Fruit fly (Drosophila melanogaster) whole organism, embryonic: ENCODE data around the gene Jhbp2.

ENCODE experiments used
- Atf-2 ChIP-seq: fragments of 200-800 bp; sonication (Bioruptor generic); optimal IDR thresholded peaks from 2 replicates; lab custom pipeline; 2016; ENCODE audit warnings: missing biosample characterization, missing genetic modification characterization
- Atf3 ChIP-seq: fragments of 200-800 bp; sonication (Bioruptor generic); optimal IDR thresholded peaks from 3 replicates; lab custom pipeline; 2016; ENCODE audit warnings: missing biosample characterization, missing genetic modification characterization
- Awh ChIP-seq: fragments of 200-800 bp; sonication (Bioruptor generic); IDR thresholded peaks from 2 replicates; pipeline ENCODE4, ENCODE4 v1.3.6; 2022; ENCODE audit warnings: missing biosample characterization, missing genetic modification characterization
- CG11456 ChIP-seq: fragments of 200-800 bp; sonication (Bioruptor generic); IDR thresholded peaks from 3 replicates; pipeline ENCODE4 v1.3.6; 2022; ENCODE audit warnings: missing biosample characterization, missing genetic modification characterization
- CG11504 ChIP-seq: fragments of 200-800 bp; sonication (Bioruptor generic); optimal IDR thresholded peaks from 3 replicates; lab custom pipeline; 2019; ENCODE audit warnings: missing biosample characterization, mild to moderate bottlenecking, missing genetic modification characterization, moderate library complexity
- CG11723 ChIP-seq: fragments of 200-800 bp; sonication (Bioruptor generic); optimal IDR thresholded peaks from 2 replicates; lab custom pipeline; 2017; ENCODE audit warnings: missing biosample characterization, mild to moderate bottlenecking, missing genetic modification characterization
- CG12071 ChIP-seq: fragments of 200-800 bp; sonication (Bioruptor generic); optimal IDR thresholded peaks from 3 replicates; lab custom pipeline; 2018; ENCODE audit warnings: missing biosample characterization, mild to moderate bottlenecking, missing genetic modification characterization
- CG12219 ChIP-seq: fragments of 200-800 bp; sonication (Bioruptor generic); optimal IDR thresholded peaks from 3 replicates; lab custom pipeline; 2018; ENCODE audit warnings: missing biosample characterization, mild to moderate bottlenecking, missing genetic modification characterization
- CG1233 ChIP-seq: fragments of 200-800 bp; sonication (Bioruptor generic); optimal IDR thresholded peaks from 4 replicates; lab custom pipeline; 2018; ENCODE audit warnings: missing biosample characterization, mild to moderate bottlenecking, missing genetic modification characterization
- CG13287 ChIP-seq: fragments of 200-800 bp; sonication (Bioruptor generic); IDR thresholded peaks from 2 replicates; pipeline ENCODE4 v1.3.6; 2022; ENCODE audit warnings: missing biosample characterization, missing genetic modification characterization; ENCODE audit not compliant: partially characterized antibody
- CG13894 ChIP-seq: fragments of 200-800 bp; sonication (Bioruptor generic); optimal IDR thresholded peaks from 3 replicates; lab custom pipeline; 2018; ENCODE audit warnings: missing biosample characterization, mild to moderate bottlenecking, missing genetic modification characterization, moderate library complexity
- CG14441 ChIP-seq: fragments of 200-800 bp; sonication (Bioruptor generic); IDR thresholded peaks from 2 replicates; pipeline ENCODE4 v1.3.6; 2022; ENCODE audit warnings: missing biosample characterization, missing genetic modification characterization
- CG14965 ChIP-seq: fragments of 200-800 bp; sonication (Bioruptor generic); optimal IDR thresholded peaks from 2 replicates; lab custom pipeline; 2016; ENCODE audit warnings: missing biosample characterization, missing genetic modification characterization, borderline replicate concordance
- CG15011 ChIP-seq: fragments of 200-800 bp; sonication (Bioruptor generic); optimal IDR thresholded peaks from 3 replicates; lab custom pipeline; 2018; ENCODE audit warnings: missing biosample characterization, mild to moderate bottlenecking, missing genetic modification characterization
- CG15479 ChIP-seq: fragments of 200-800 bp; sonication (Bioruptor generic); optimal IDR thresholded peaks from 3 replicates; lab custom pipeline; 2019; ENCODE audit warnings: missing biosample characterization, mild to moderate bottlenecking, missing genetic modification characterization, moderate library complexity
- CG18599 ChIP-seq: fragments of 200-800 bp; sonication (Bioruptor generic); optimal IDR thresholded peaks from 3 replicates; lab custom pipeline; 2017; ENCODE audit warnings: missing biosample characterization, missing genetic modification characterization, mild to moderate bottlenecking, moderate library complexity, missing genetic modification reagents
- CG18764 ChIP-seq: fragments of 200-800 bp; sonication (Bioruptor generic); optimal IDR thresholded peaks from 3 replicates; lab custom pipeline; 2016; ENCODE audit warnings: missing biosample characterization, missing genetic modification characterization
- CG2678 ChIP-seq: fragments of 200-800 bp; sonication (Bioruptor generic); optimal IDR thresholded peaks from 3 replicates; lab custom pipeline; 2019; ENCODE audit warnings: missing biosample characterization, mild to moderate bottlenecking, missing genetic modification characterization, moderate library complexity
- CG4328 ChIP-seq: fragments of 200-800 bp; sonication (Bioruptor generic); optimal IDR thresholded peaks from 3 replicates; lab custom pipeline; 2017; ENCODE audit warnings: missing biosample characterization, missing genetic modification reagents, missing genetic modification characterization
- CG6854 ChIP-seq: fragments of 200-800 bp; sonication (Bioruptor generic); optimal IDR thresholded peaks from 3 replicates; lab custom pipeline; 2017; ENCODE audit warnings: missing biosample characterization, mild to moderate bottlenecking, missing genetic modification characterization
- CG7745 ChIP-seq: fragments of 200-800 bp; sonication (Bioruptor generic); optimal IDR thresholded peaks from 2 replicates; lab custom pipeline; 2018; ENCODE audit warnings: missing biosample characterization, mild to moderate bottlenecking, missing genetic modification characterization, moderate library complexity
- CG8478 ChIP-seq: fragments of >200 bp; optimal IDR thresholded peaks from 2 replicates; lab custom pipeline; 2018
- CG9215 ChIP-seq: fragments of 200-800 bp; sonication (Bioruptor generic); IDR thresholded peaks from 2 replicates; pipeline ENCODE4 v1.3.6; 2022; ENCODE audit warnings: missing biosample characterization, missing genetic modification characterization
- CG9817 ChIP-seq: fragments of 200-800 bp; sonication (Bioruptor generic); optimal IDR thresholded peaks from 2 replicates; lab custom pipeline; 2018; ENCODE audit warnings: missing biosample characterization, mild to moderate bottlenecking, missing genetic modification characterization, moderate library complexity
- CoRest ChIP-seq: fragments of 200-800 bp; sonication (Bioruptor generic); optimal IDR thresholded peaks from 3 replicates; lab custom pipeline; 2018; ENCODE audit warnings: missing biosample characterization, mild to moderate bottlenecking, missing genetic modification characterization, moderate library complexity
- Deaf1 ChIP-seq: fragments of 200-800 bp; optimal IDR thresholded peaks from 3 replicates; lab custom pipeline; 2019; ENCODE audit warnings: missing biosample characterization, mild to moderate bottlenecking, missing genetic modification characterization, moderate library complexity
- Dref ChIP-seq: fragments of 200-800 bp; sonication (Bioruptor generic); IDR thresholded peaks from 2 replicates; pipeline ENCODE4 v1.3.6; 2022; ENCODE audit warnings: missing biosample characterization, missing genetic modification characterization
- HLH54F ChIP-seq: fragments of 200-800 bp; sonication (Bioruptor generic); optimal IDR thresholded peaks from 3 replicates; lab custom pipeline; 2016; ENCODE audit warnings: missing biosample characterization, missing genetic modification characterization
- Jarid2 ChIP-seq: fragments of 200-800 bp; sonication (Bioruptor generic); optimal IDR thresholded peaks from 3 replicates; lab custom pipeline; 2017; ENCODE audit warnings: mild to moderate bottlenecking, missing biosample characterization, missing genetic modification reagents, missing genetic modification characterization
- Mad ChIP-seq: fragments of 200-800 bp; sonication (Bioruptor generic); optimal IDR thresholded peaks from 2 replicates; lab custom pipeline; 2016; ENCODE audit warnings: missing biosample characterization, missing genetic modification characterization
- Med ChIP-seq: fragments of 200-800 bp; sonication (Bioruptor generic); peaks from one replicate; lab custom pipeline; 2016; ENCODE audit warnings: missing biosample characterization, missing genetic modification characterization, mild to moderate bottlenecking, inconsistent platforms, moderate library complexity
- NFAT ChIP-seq: fragments of 200-800 bp; sonication (Bioruptor generic); IDR thresholded peaks from 2 replicates; pipeline ENCODE4 v1.3.6; 2022; ENCODE audit warnings: missing biosample characterization, missing genetic modification characterization
- Ptx1 ChIP-seq: fragments of 200-800 bp; sonication (Bioruptor generic); IDR thresholded peaks from 2 replicates; pipeline ENCODE4 v1.3.6; 2022; ENCODE audit warnings: missing biosample characterization, missing genetic modification characterization
- Sry-β ChIP-seq: fragments of 200-800 bp; sonication (Bioruptor generic); optimal IDR thresholded peaks from 2 replicates; lab custom pipeline; 2018; ENCODE audit warnings: missing biosample characterization, mild to moderate bottlenecking, missing genetic modification characterization, moderate library complexity
- bowl ChIP-seq: fragments of 200-800 bp; sonication (Bioruptor generic); IDR thresholded peaks from 2 replicates; pipeline ENCODE4 v1.3.6; 2022; ENCODE audit warnings: missing biosample characterization, missing genetic modification characterization
- crol ChIP-seq: fragments of 200-800 bp; sonication (Bioruptor generic); IDR thresholded peaks from 2 replicates; pipeline ENCODE4 v1.3.6; 2022; ENCODE audit warnings: missing biosample characterization, missing genetic modification characterization
- cwo ChIP-seq: fragments of 200-800 bp; sonication (Bioruptor generic); optimal IDR thresholded peaks from 3 replicates; lab custom pipeline; 2017; ENCODE audit warnings: missing biosample characterization, missing genetic modification characterization, mild to moderate bottlenecking, moderate library complexity, missing genetic modification reagents
- gcm2 ChIP-seq: fragments of 200-800 bp; sonication (Bioruptor generic); optimal IDR thresholded peaks from 2 replicates; lab custom pipeline; 2016; ENCODE audit warnings: missing biosample characterization, missing genetic modification characterization
- gfzf ChIP-seq: fragments of 200-800 bp; sonication (Bioruptor generic); optimal IDR thresholded peaks from 2 replicates; lab custom pipeline; 2016; ENCODE audit warnings: missing biosample characterization, mild to moderate bottlenecking, missing genetic modification characterization, moderate library complexity
- kah ChIP-seq: fragments of 200-800 bp; sonication (Bioruptor generic); optimal IDR thresholded peaks from 2 replicates; lab custom pipeline; 2018; ENCODE audit warnings: missing biosample characterization, mild to moderate bottlenecking, missing genetic modification characterization
- nau ChIP-seq: fragments of 200-800 bp; sonication (Bioruptor generic); optimal IDR thresholded peaks from 3 replicates; lab custom pipeline; 2017; ENCODE audit warnings: missing biosample characterization, mild to moderate bottlenecking, missing genetic modification characterization, missing genetic modification reagents
- nmo ChIP-seq: fragments of 200-800 bp; sonication (Bioruptor generic); optimal IDR thresholded peaks from 2 replicates; lab custom pipeline; 2018; ENCODE audit warnings: missing biosample characterization, mild to moderate bottlenecking, missing genetic modification characterization, moderate library complexity
- oc ChIP-seq: fragments of 200-800 bp; sonication (Bioruptor generic); optimal IDR thresholded peaks from 2 replicates; lab custom pipeline; 2018; ENCODE audit warnings: missing biosample characterization, mild to moderate bottlenecking, missing genetic modification characterization, moderate library complexity
- sd ChIP-seq: fragments of 200-800 bp; sonication (Bioruptor generic); optimal IDR thresholded peaks from 3 replicates; lab custom pipeline; 2018; ENCODE audit warnings: missing biosample characterization, mild to moderate bottlenecking, missing genetic modification characterization, moderate library complexity
- sqz ChIP-seq: fragments of 200-800 bp; sonication (Bioruptor generic); optimal IDR thresholded peaks from 3 replicates; lab custom pipeline; 2018; ENCODE audit warnings: missing biosample characterization, mild to moderate bottlenecking, missing genetic modification characterization
- stwl ChIP-seq: fragments of 200-800 bp; sonication (Bioruptor generic); optimal IDR thresholded peaks from 3 replicates; lab custom pipeline; 2018; ENCODE audit warnings: missing biosample characterization, mild to moderate bottlenecking, missing genetic modification characterization, moderate library complexity
- ttk ChIP-seq: fragments of 200-800 bp; sonication (Bioruptor generic); IDR thresholded peaks from 2 replicates; pipeline ENCODE4 v2.1.2; 2022; ENCODE audit warnings: missing biosample characterization, missing genetic modification characterization
- tup ChIP-seq: fragments of 200-800 bp; sonication (Bioruptor generic); optimal IDR thresholded peaks from 2 replicates; lab custom pipeline; 2016; ENCODE audit warnings: missing biosample characterization, mild to moderate bottlenecking, missing genetic modification characterization, moderate library complexity
- unc-4 ChIP-seq: fragments of 200-800 bp; sonication (Bioruptor generic); IDR thresholded peaks from 2 replicates; pipeline ENCODE4 v1.3.6; 2022; ENCODE audit warnings: missing biosample characterization, missing genetic modification characterization; ENCODE audit not compliant: partially characterized antibody
- usp ChIP-seq: fragments of >200 bp; optimal IDR thresholded peaks from 2 replicates; lab custom pipeline; 2017; ENCODE audit warnings: missing biosample characterization, missing genetic modification characterization

Gene Jhbp2

DNA sequence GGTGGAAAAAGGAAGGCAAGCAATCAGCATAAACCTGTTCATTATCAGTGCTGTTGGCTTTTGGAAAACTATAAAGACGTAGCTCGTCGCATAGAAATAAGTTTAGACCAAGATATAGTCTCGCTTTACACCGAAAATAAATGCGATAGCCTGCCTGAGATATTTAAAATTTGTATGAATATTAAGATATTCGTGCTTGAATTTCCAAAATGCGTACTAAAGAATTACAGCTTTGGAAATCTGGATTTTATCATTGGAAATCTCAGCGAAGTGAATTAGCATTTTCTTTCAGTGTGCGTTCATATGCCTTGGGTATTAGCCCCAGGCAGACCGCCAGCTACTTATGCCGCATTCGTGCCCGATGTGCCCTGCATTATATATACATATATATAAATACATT is 49.0 kb upstream of the Jhbp2 start (continued):
- TF ChIP-seq CG11456 (peak; percentile 80), Mad (peak; percentile 84), CG18764 (GFP tag; lab: Kevin White, UChicago) (peak; percentile 93), CG12071 (GFP tag; lab: Kevin White, UChicago) (peak; percentile 83), CG9817 (peak; percentile 79), CG15479 (GFP tag; lab: Kevin White, UChicago) (no peak), CG18599 (GFP tag; lab: Kevin White, UChicago) (peak; percentile 89), Deaf1 (tag; lab: Kevin White, UChicago) (peak; percentile 68), CG6854 (peak; percentile 82), CG7745 (tag; lab: Kevin White, UChicago) (peak; percentile 28), stwl (tag; lab: Kevin White, UChicago) (peak; percentile 7), CG12219 (GFP tag; lab: Kevin White, UChicago) (peak; percentile 93), CG1233 (GFP tag; lab: Kevin White, UChicago) (peak; percentile 85), bowl (GFP tag; lab: Robert Waterston, UW) (peak; percentile 83), CG2678 (tag; lab: Kevin White, UChicago) (peak; percentile 93), Dref (GFP tag; lab: Robert Waterston, UW) (no peak), nau (GFP tag; lab: Kevin White, UChicago) (peak; percentile 87), Ptx1 (peak; percentile 94), usp (no peak), CG4328 (GFP tag; lab: Kevin White, UChicago) (peak; percentile 80), gfzf (GFP tag; lab: Kevin White, UChicago) (no peak), ttk (GFP tag; lab: Robert Waterston, UW) (peak; percentile 91), sqz (GFP tag; lab: Kevin White, UChicago) (peak; percentile 77), CG8478 (no peak), Atf3 (GFP tag; lab: Kevin White, UChicago) (peak; percentile 72), CoRest (peak; percentile 93), CG11504 (tag; lab: Kevin White, UChicago) (peak; percentile 94), unc-4 (GFP tag; lab: Robert Waterston, UW) (no peak), nmo (GFP tag; lab: Kevin White, UChicago) (peak; percentile 94)
- TF ChIP-seq, all 482 proteins: peak for 410

DNA sequence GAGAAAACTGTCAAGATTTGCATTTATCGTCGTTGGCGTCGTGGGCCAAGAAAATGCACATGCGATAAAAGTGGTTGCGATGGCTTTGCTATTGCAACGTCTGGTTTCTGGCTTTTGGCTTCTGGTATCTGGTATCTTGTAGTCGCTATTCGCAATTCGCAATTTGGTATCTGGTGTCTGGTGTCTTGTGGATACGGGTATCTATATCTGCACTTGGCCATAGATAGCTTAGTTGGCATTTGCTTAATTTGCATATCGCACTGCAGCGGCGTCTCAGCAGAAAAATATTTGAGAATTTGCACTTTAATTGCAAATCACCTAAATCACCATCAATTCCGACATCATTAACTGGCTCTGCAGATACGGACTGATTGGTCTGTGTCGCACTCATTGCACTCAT is 39.5 kb upstream of the Jhbp2 start:
- TF ChIP-seq CG11723: no peak
- TF ChIP-seq CG15011 (GFP tag; lab: Kevin White, UChicago): no peak
- TF ChIP-seq Atf-2 (GFP tag; lab: Kevin White, UChicago): no peak
- no peak for TF ChIP-seq kah (GFP tag; lab: Kevin White, UChicago)
- no peak for TF ChIP-seq NFAT (GFP tag; lab: Robert Waterston, UW)
- no peak for TF ChIP-seq HLH54F (GFP tag; lab: Kevin White, UChicago)

DNA sequence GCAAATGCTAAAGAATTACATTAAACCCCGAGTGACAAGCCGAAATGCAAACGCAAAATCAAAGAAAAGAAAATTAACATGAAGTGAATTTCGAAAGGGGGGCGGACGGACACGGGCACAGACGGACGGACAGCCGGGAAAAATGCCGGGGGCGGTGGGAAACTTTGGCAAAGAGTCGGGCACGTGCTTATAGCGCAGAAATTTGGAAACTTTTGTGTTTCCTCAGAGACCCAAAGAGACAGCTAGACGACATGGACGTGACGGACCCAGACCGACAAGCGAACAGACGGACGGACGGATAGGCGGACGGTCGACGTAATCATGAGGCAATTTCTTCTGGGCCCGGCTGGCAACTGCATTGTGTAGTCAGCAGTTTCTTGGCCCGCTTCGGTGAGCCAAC is 37.6 kb upstream of the Jhbp2 start:
- TF ChIP-seq CG13287: no peak
- peak; percentile 9 for TF ChIP-seq oc (tag; lab: Kevin White, UChicago)
- TF ChIP-seq Med (GFP tag; lab: Kevin White, UChicago): peak; percentile 25
- no peak for TF ChIP-seq Sry-β
- peak; percentile 53 for TF ChIP-seq CG13894 (tag; lab: Kevin White, UChicago)
- TF ChIP-seq crol (GFP tag; lab: Robert Waterston, UW): peak; percentile 61
- TF ChIP-seq Jarid2 (GFP tag; lab: Kevin White, UChicago): no peak
- TF ChIP-seq CG14965 (GFP tag; lab: Kevin White, UChicago): no peak
- peak; percentile 34; the same call in 1 of the 2 replicates for TF ChIP-seq Awh (GFP tag; lab: Robert Waterston, UW)
- TF ChIP-seq CG9215 (GFP tag; lab: Robert Waterston, UW): no peak
- peak; percentile 57 for TF ChIP-seq cwo (GFP tag; lab: Kevin White, UChicago)
- no peak for TF ChIP-seq CG14441
- TF ChIP-seq tup: no peak
- TF ChIP-seq sd: peak; percentile 62
- no peak for TF ChIP-seq gcm2
